Worm (Caenorhabditis elegans) whole organism, L3 larva: ENCODE measurements around the gene C50E3.7.

Experiments
- R02D3.7 ChIP-seq: fragments of 150-350 bp; optimal IDR thresholded peaks from 2 replicates; lab custom pipeline; 2014; ENCODE audit warnings: missing biosample characterization, missing genetic modification characterization
- aly-2 ChIP-seq: fragments of 150-350 bp; optimal IDR thresholded peaks from 2 replicates; lab custom pipeline; 2014; ENCODE audit warnings: missing biosample characterization, missing genetic modification characterization
- ceh-16 ChIP-seq: sonication (generic microtip); optimal IDR thresholded peaks from 2 replicates; lab custom pipeline; 2017; ENCODE audit warnings: missing biosample characterization, missing genetic modification characterization
- ceh-28 ChIP-seq: fragments of 150-350 bp; optimal IDR thresholded peaks from 2 replicates; lab custom pipeline; 2014; ENCODE audit warnings: missing biosample characterization, missing genetic modification reagents, missing genetic modification characterization
- ceh-82 ChIP-seq: fragments of 150-350 bp; optimal IDR thresholded peaks from 2 replicates; lab custom pipeline; 2014; ENCODE audit warnings: missing biosample characterization, missing genetic modification characterization
- ceh-9 ChIP-seq: sonication (generic microtip); optimal IDR thresholded peaks from 2 replicates; lab custom pipeline; 2018; ENCODE audit warnings: missing biosample characterization, missing genetic modification characterization
- daf-12 ChIP-seq: fragments of 150-350 bp; optimal IDR thresholded peaks from 2 replicates; lab custom pipeline; 2014; ENCODE audit warnings: missing biosample characterization, missing genetic modification reagents, missing genetic modification characterization
- egl-27 ChIP-seq: sonication (generic microtip); optimal IDR thresholded peaks from 4 replicates; lab custom pipeline; 2017; ENCODE audit warnings: missing biosample characterization, missing genetic modification reagents, missing genetic modification characterization
- egl-5 ChIP-seq: fragments of 150-350 bp; optimal IDR thresholded peaks from 2 replicates; lab custom pipeline; 2017; ENCODE audit warnings: missing biosample characterization, missing genetic modification reagents, missing genetic modification characterization, inconsistent platforms
- elt-1 ChIP-seq: fragments of 150-350 bp; optimal IDR thresholded peaks from 2 replicates; lab custom pipeline; 2014; ENCODE audit warnings: missing biosample characterization, missing genetic modification characterization
- elt-2 ChIP-seq: sonication (generic microtip); optimal IDR thresholded peaks from 2 replicates; lab custom pipeline; 2016; ENCODE audit warnings: missing genetic modification reagents, mild to moderate bottlenecking, missing genetic modification characterization, missing compliant biosample characterization
- eor-1 ChIP-seq, 2 experiments: fragments of 150-350 bp; optimal IDR thresholded peaks; 2 replicates each; lab custom pipeline; 2014 to 2018; ENCODE audit warnings: missing biosample characterization in 2 of 2, missing genetic modification characterization in 2 of 2
- fkh-10 ChIP-seq: sonication (generic microtip); optimal IDR thresholded peaks from 2 replicates; lab custom pipeline; 2017; ENCODE audit warnings: missing biosample characterization, missing genetic modification reagents, missing genetic modification characterization
- fos-1 ChIP-seq: fragments of 150-350 bp; optimal IDR thresholded peaks from 2 replicates; lab custom pipeline; 2014; ENCODE audit warnings: missing biosample characterization, missing genetic modification characterization
- hmg-11 ChIP-seq: sonication (generic microtip); optimal IDR thresholded peaks from 2 replicates; lab custom pipeline; 2016; ENCODE audit warnings: missing genetic modification characterization, missing compliant biosample characterization
- jun-1 ChIP-seq: fragments of 150-350 bp; optimal IDR thresholded peaks from 2 replicates; lab custom pipeline; 2014; ENCODE audit warnings: missing biosample characterization, missing genetic modification reagents, missing genetic modification characterization
- lin-15B ChIP-seq: fragments of 150-350 bp; optimal IDR thresholded peaks from 2 replicates; lab custom pipeline; 2014; ENCODE audit warnings: missing biosample characterization, missing genetic modification characterization
- lin-39 ChIP-seq: fragments of 150-350 bp; optimal IDR thresholded peaks from 2 replicates; lab custom pipeline; 2018; ENCODE audit warnings: missing biosample characterization, missing genetic modification reagents, missing genetic modification characterization
- mdl-1 ChIP-seq: fragments of 150-350 bp; optimal IDR thresholded peaks from 2 replicates; lab custom pipeline; 2014; ENCODE audit warnings: missing biosample characterization, missing genetic modification characterization
- mml-1 ChIP-seq: fragments of 150-350 bp; sonication (generic microtip); optimal IDR thresholded peaks from 3 replicates; lab custom pipeline; 2014; ENCODE audit warnings: missing biosample characterization, missing genetic modification characterization
- nfya-1 ChIP-seq: sonication (generic microtip); optimal IDR thresholded peaks from 2 replicates; lab custom pipeline; 2017; ENCODE audit warnings: missing genetic modification characterization, mild to moderate bottlenecking, missing compliant biosample characterization, antibody characterized with exemption, moderate library complexity; ENCODE audit not compliant: insufficient read depth
- nhr-11 ChIP-seq: fragments of 150-350 bp; optimal IDR thresholded peaks from 2 replicates; lab custom pipeline; 2014; ENCODE audit warnings: missing biosample characterization, missing genetic modification characterization
- nhr-12 ChIP-seq: fragments of 150-350 bp; optimal IDR thresholded peaks from 2 replicates; lab custom pipeline; 2014; ENCODE audit warnings: missing biosample characterization, missing genetic modification characterization
- nhr-28 ChIP-seq: fragments of 150-350 bp; optimal IDR thresholded peaks from 2 replicates; lab custom pipeline; 2014; ENCODE audit warnings: missing biosample characterization, missing genetic modification characterization
- nhr-67 ChIP-seq: fragments of 150-350 bp; optimal IDR thresholded peaks from 2 replicates; lab custom pipeline; 2014; ENCODE audit warnings: missing biosample characterization, missing genetic modification characterization
- nhr-76 ChIP-seq: fragments of 150-350 bp; sonication (generic microtip); optimal IDR thresholded peaks from 5 replicates; lab custom pipeline; 2014; ENCODE audit warnings: missing biosample characterization, missing genetic modification characterization
- nhr-77 ChIP-seq: fragments of 150-350 bp; optimal IDR thresholded peaks from 2 replicates; lab custom pipeline; 2014; ENCODE audit warnings: missing biosample characterization, missing genetic modification characterization
- pha-4 ChIP-seq: fragments of 150-350 bp; optimal IDR thresholded peaks from 2 replicates; lab custom pipeline; 2014; ENCODE audit warnings: missing biosample characterization, missing genetic modification reagents, missing genetic modification characterization
- pqm-1 ChIP-seq: fragments of 150-350 bp; optimal IDR thresholded peaks from 2 replicates; lab custom pipeline; 2017; ENCODE audit warnings: missing biosample characterization, missing genetic modification characterization, inconsistent platforms
- sea-2 ChIP-seq: fragments of 150-350 bp; sonication (generic microtip); optimal IDR thresholded peaks from 4 replicates; lab custom pipeline; 2014; ENCODE audit warnings: missing biosample characterization, missing genetic modification reagents, missing genetic modification characterization
- skn-1 ChIP-seq: fragments of 150-350 bp; optimal IDR thresholded peaks from 2 replicates; lab custom pipeline; 2014; ENCODE audit warnings: missing biosample characterization, missing genetic modification characterization
- tbx-2 ChIP-seq: sonication (generic microtip); optimal IDR thresholded peaks from 2 replicates; lab custom pipeline; 2016; ENCODE audit warnings: mild to moderate bottlenecking, missing genetic modification characterization, missing compliant biosample characterization
- unc-39 ChIP-seq: sonication (generic microtip); optimal IDR thresholded peaks from 4 replicates; lab custom pipeline; 2017; ENCODE audit warnings: missing biosample characterization, missing genetic modification characterization
- unc-62 ChIP-seq: fragments of 150-350 bp; sonication (generic microtip); optimal IDR thresholded peaks from 4 replicates; lab custom pipeline; 2014; ENCODE audit warnings: missing biosample characterization, missing genetic modification reagents, missing genetic modification characterization
- zag-1 ChIP-seq: fragments of 150-350 bp; optimal IDR thresholded peaks from 2 replicates; lab custom pipeline; 2014; ENCODE audit warnings: missing biosample characterization, missing genetic modification characterization
- ztf-11 ChIP-seq: fragments of 150-350 bp; optimal IDR thresholded peaks from 2 replicates; lab custom pipeline; 2014; ENCODE audit warnings: missing biosample characterization, missing genetic modification characterization
- ztf-4 ChIP-seq: fragments of 150-350 bp; optimal IDR thresholded peaks from 2 replicates; lab custom pipeline; 2014; ENCODE audit warnings: missing biosample characterization, missing genetic modification characterization

C50E3.7 gene

ce11 chrV:7618114-7618513, 19.9 kb upstream of the C50E3.7 start, which contains the start of gene C50E3.15:
Gene C50E3.15, plus strand, starts transcription at chrV:7618414.
- TF ChIP-seq skn-1 (tag; lab: Kevin White, UChicago) (no peak), nhr-11 (tag; lab: Kevin White, UChicago) (no peak), fos-1 (no peak), hmg-11 (tag; lab: Kevin White, UChicago) (no peak), nhr-12 (tag; lab: Kevin White, UChicago) (no peak), nfya-1 (tag; lab: Kevin White, UChicago) (no peak), elt-2 (tag; lab: Kevin White, UChicago) (no peak), tbx-2 (no peak), daf-12 (tag; lab: Kevin White, UChicago) (no peak), pqm-1 (tag; lab: Kevin White, UChicago) (no peak), zag-1 (tag; lab: Kevin White, UChicago) (no peak), ceh-16 (tag; lab: Kevin White, UChicago) (no peak), nhr-28 (tag; lab: Kevin White, UChicago) (no peak), mml-1 (no peak), aly-2 (tag; lab: Kevin White, UChicago) (no peak)

- TF ChIP-seq lin-15B (no peak), fkh-10 (GFP tag; lab: Kevin White, UChicago) (no peak), nhr-28 (tag; lab: Kevin White, UChicago) (no peak), ceh-82 (no peak), fos-1 (no peak), ceh-28 (tag; lab: Kevin White, UChicago) (no peak), sea-2 (GFP tag; lab: Kevin White, UChicago) (no peak), unc-39 (tag; lab: Kevin White, UChicago) (no peak), ceh-9 (tag; lab: Kevin White, UChicago) (no peak), hmg-11 (tag; lab: Kevin White, UChicago) (no peak), pha-4 (tag; lab: Kevin White, UChicago) (no peak), lin-39 (tag; lab: Kevin White, UChicago) (no peak), nhr-77 (no peak), egl-5 (tag; lab: Kevin White, UChicago) (no peak), mdl-1 (tag; lab: Kevin White, UChicago) (no peak), R02D3.7 (tag; lab: Kevin White, UChicago) (no peak), elt-1 (tag; lab: Kevin White, UChicago) (no peak), skn-1 (tag; lab: Kevin White, UChicago) (no peak), nhr-11 (tag; lab: Kevin White, UChicago) (no peak)
Measured at ce11 chrV:7612044-7612443, 13.9 kb upstream of the C50E3.7 start, which contains the start of gene clec-215. Gene clec-215, plus strand, starts transcription at chrV:7612344.

DNA sequence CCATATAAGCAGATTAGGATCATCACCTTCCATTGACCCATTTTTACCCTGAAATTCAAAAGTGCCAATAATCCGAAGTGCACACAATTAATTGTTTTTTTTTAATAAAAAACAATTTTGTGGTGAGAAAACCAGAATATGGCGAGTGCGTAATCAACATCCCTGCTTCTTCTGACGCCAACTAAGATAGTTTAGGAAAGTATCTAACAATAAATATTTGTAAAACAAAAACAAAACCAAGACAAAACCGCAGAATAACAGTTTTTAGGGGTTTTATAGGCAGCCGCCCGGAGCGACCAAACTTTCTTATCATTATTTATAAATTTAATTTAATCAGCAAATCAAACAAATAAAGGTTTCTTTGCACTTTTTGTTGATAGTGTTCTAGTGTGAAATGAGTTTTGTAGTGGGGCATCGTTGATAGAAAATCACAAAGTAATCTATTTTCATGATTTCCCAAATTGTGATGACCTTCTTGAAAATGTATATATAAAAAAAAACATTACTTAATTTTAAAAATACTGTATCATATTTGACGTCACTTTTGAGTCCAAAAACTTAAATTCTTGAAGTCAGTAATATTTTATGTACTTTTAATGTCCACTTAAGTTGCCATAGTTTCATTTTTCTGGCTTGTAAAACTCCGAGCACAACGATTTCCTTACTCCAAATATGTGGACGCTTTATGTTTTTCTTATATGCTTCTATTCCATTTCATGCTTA, 11.7 kb upstream of the C50E3.7 start, which contains the start of the genes folt-3 and clec-214:
TSS of gene folt-3 (minus strand) at position 51 of the 723 bp plus-strand sequence.
TSS of gene clec-214 (plus strand) at position 673 of the 723 bp plus-strand sequence.
- no peak for TF ChIP-seq jun-1 (tag; lab: Kevin White, UChicago)
- peak; percentile 56 for TF ChIP-seq elt-2 (tag; lab: Kevin White, UChicago)

DNA sequence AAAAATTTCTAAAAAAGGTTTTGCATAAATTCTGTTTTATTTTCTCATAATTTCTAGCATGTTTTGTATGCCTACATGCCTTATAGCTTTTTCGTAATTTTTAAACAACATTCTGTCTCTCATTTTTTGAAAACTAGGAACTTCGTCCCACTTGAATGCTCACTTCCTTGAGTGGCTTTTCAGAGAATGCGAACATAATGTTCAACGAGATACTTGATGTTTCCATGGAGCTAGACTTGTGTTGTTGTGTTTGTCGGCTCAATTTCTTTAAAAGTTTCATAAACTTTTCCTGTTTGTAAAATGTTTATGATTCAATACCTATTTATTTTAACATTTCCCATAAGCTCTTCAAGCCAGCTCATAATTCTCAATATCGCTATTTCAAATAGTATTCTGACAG, 6.7 kb upstream of the C50E3.7 start, which contains the start of gene clec-213:
TSS of gene clec-213 (plus strand) at position 301 of the 400 bp plus-strand sequence.
- TF ChIP-seq skn-1 (tag; lab: Kevin White, UChicago) (no peak), mml-1 (no peak), pqm-1 (tag; lab: Kevin White, UChicago) (no peak), nhr-67 (no peak), unc-62 (GFP tag; lab: Kevin White, UChicago) (no peak), nhr-76 (no peak)

DNA sequence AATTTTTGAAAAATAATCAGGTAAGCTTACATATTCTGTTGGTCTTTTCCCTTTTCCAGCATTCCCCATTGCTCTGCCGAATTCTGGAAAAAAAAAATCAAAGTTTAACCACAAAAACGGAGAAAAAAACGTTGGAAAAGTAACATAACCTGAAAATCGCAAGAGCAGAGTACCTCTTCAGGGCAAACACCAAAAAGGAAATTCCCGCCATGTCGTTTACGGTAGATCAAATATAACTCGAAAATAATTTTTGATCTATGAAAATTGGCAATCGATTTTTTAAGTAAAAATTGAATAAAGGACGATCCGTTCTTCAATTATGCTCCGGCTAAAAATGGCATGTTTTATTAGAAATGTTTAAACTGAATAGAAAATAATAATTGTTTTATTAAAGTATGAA, 5.2 kb upstream of the C50E3.7 start, which contains the start of gene C50E3.11:
TSS of gene C50E3.11 (minus strand) at position 83 of the 400 bp plus-strand sequence.
- TF ChIP-seq elt-2 (tag; lab: Kevin White, UChicago) (no peak), egl-27 (tag; lab: Kevin White, UChicago) (no peak), ceh-28 (tag; lab: Kevin White, UChicago) (no peak), ceh-16 (tag; lab: Kevin White, UChicago) (no peak), eor-1 (tag; optimal IDR thresholded peaks at IDR 0.05; lab: Kevin White, UChicago) (no peak), elt-1 (tag; lab: Kevin White, UChicago) (no peak), zag-1 (tag; lab: Kevin White, UChicago) (no peak), hmg-11 (tag; lab: Kevin White, UChicago) (no peak), fkh-10 (GFP tag; lab: Kevin White, UChicago) (no peak), ztf-11 (tag; lab: Kevin White, UChicago) (no peak), unc-62 (GFP tag; lab: Kevin White, UChicago) (no peak), ztf-4 (tag; lab: Kevin White, UChicago) (no peak), jun-1 (tag; lab: Kevin White, UChicago) (no peak)
